Worm (Caenorhabditis elegans) whole organism, early embryonic: ENCODE measurements around the gene egg-3.
"Not testable (repeated sequence)": the region's sequence is repeated elsewhere in the genome, so short reads cannot be mapped to it uniquely, and the experiment has no call there.

Source experiments
- B0310.2 ChIP-seq: sonication (generic microtip); optimal IDR thresholded peaks from 2 replicates; lab custom pipeline; 2016; ENCODE audit warnings: mild to moderate bottlenecking, missing genetic modification characterization, missing compliant biosample characterization
- F13C5.2 ChIP-seq: sonication (generic microtip); optimal IDR thresholded peaks from 2 replicates; lab custom pipeline; 2017; ENCODE audit warnings: mild to moderate bottlenecking, missing genetic modification characterization, inconsistent platforms, missing compliant biosample characterization
- aly-1 ChIP-seq: sonication (generic microtip); optimal IDR thresholded peaks from 2 replicates; lab custom pipeline; 2016; ENCODE audit warnings: missing genetic modification characterization, missing compliant biosample characterization
- ama-1 ChIP-seq: fragments of 150-350 bp; optimal IDR thresholded peaks from 2 replicates; lab custom pipeline; 2014
- ceh-13 ChIP-seq: fragments of 200-800 bp; sonication (Bioruptor generic); optimal IDR thresholded peaks from 2 replicates; lab custom pipeline; 2018; ENCODE audit warnings: mild to moderate bottlenecking, missing genetic modification characterization, missing compliant biosample characterization
- ceh-36 ChIP-seq: sonication (generic microtip); optimal IDR thresholded peaks from 2 replicates; lab custom pipeline; 2016; ENCODE audit warnings: missing genetic modification characterization, inconsistent platforms, missing compliant biosample characterization
- ets-7 ChIP-seq: sonication (generic microtip); optimal IDR thresholded peaks from 2 replicates; lab custom pipeline; 2016; ENCODE audit warnings: missing genotype, missing genetic modification characterization, missing compliant biosample characterization
- flt-1 ChIP-seq: fragments of 200-800 bp; sonication (Bioruptor generic); IDR thresholded peaks from 2 replicates; pipeline ENCODE4 v1.3.6; 2022; ENCODE audit warnings: missing genetic modification characterization, missing compliant biosample characterization
- hmbx-1 ChIP-seq: sonication (generic microtip); optimal IDR thresholded peaks from 2 replicates; lab custom pipeline; 2016; ENCODE audit warnings: mild to moderate bottlenecking, missing genetic modification characterization, missing compliant biosample characterization
- hmg-4 ChIP-seq: fragments of 200-800 bp; sonication (Bioruptor generic); optimal IDR thresholded peaks from 2 replicates; lab custom pipeline; 2018; ENCODE audit warnings: mild to moderate bottlenecking, missing genetic modification characterization, missing compliant biosample characterization
- hnd-1 ChIP-seq: sonication (generic microtip); optimal IDR thresholded peaks from 2 replicates; lab custom pipeline; 2016; ENCODE audit warnings: missing genetic modification characterization, missing compliant biosample characterization
- pes-1 ChIP-seq: fragments of 200-800 bp; sonication (Bioruptor generic); IDR thresholded peaks from 2 replicates; pipeline ENCODE4 v1.3.6; 2022; ENCODE audit warnings: missing genetic modification reagents, missing genetic modification characterization, missing compliant biosample characterization
- scrt-1 ChIP-seq: fragments of 200-800 bp; sonication (Bioruptor generic); IDR thresholded peaks from 2 replicates; pipeline ENCODE4 v1.3.6; 2022; ENCODE audit warnings: missing genetic modification characterization, missing compliant biosample characterization
- sea-1 ChIP-seq: fragments of 200-800 bp; sonication (Bioruptor generic); conservative IDR thresholded peaks from 2 replicates; pipeline ENCODE4 v1.3.6; 2022; ENCODE audit warnings: missing genetic modification characterization, missing compliant biosample characterization
- tbx-11 ChIP-seq: fragments of 200-800 bp; sonication (Bioruptor generic); IDR thresholded peaks from 2 replicates; pipeline ENCODE4 v1.3.6; 2022; ENCODE audit warnings: missing genetic modification characterization, missing compliant biosample characterization
- tbx-37 ChIP-seq: fragments of 200-800 bp; sonication (Bioruptor generic); conservative IDR thresholded peaks from 2 replicates; pipeline ENCODE4 v1.3.6; 2022; ENCODE audit warnings: missing genetic modification reagents, missing genetic modification characterization, missing compliant biosample characterization
- tra-4 ChIP-seq: sonication (generic microtip); optimal IDR thresholded peaks from 2 replicates; lab custom pipeline; 2017; ENCODE audit warnings: missing genetic modification characterization, missing compliant biosample characterization

egg-3 gene

ce11 chrII:10922874-10923273, 38.6 kb upstream of the egg-3 start, which contains the start of gene Y19D2B.1:
Gene Y19D2B.1 (minus strand): TSS chrII:10922974.
- not testable (repeated sequence) for TF ChIP-seq hmbx-1 (tag; lab: Kevin White, UChicago); tra-4; hnd-1 (tag; lab: Kevin White, UChicago)

ce11 chrII:10918293-10918756, 34.1 kb upstream of the egg-3 start, which contains the start of gene tba-4:
Gene tba-4 (plus strand): TSS chrII:10918706.
- TF ChIP-seq ets-7 (tag; lab: Kevin White, UChicago) (no peak), sea-1 (GFP tag; lab: Robert Waterston, UW) (no peak), scrt-1 (GFP tag; lab: Robert Waterston, UW) (no peak), B0310.2 (no peak), ceh-36 (tag; lab: Kevin White, UChicago) (no peak), ama-1 (lab: Kevin White, UChicago) (no peak), tbx-11 (GFP tag; lab: Robert Waterston, UW) (no peak), tbx-37 (no peak), ceh-13 (no peak), tra-4 (no peak)

- TF ChIP-seq pes-1 (GFP tag; lab: Robert Waterston, UW) = no peak
- no peak for TF ChIP-seq hnd-1 (tag; lab: Kevin White, UChicago)
- TF ChIP-seq aly-1 (tag; lab: Kevin White, UChicago) = no peak
- TF ChIP-seq hmbx-1 (tag; lab: Kevin White, UChicago) = no peak
- no peak for TF ChIP-seq hmg-4 (GFP tag; lab: Kevin White, UChicago)
- TF ChIP-seq ceh-36 (tag; lab: Kevin White, UChicago) = no peak
- no peak for TF ChIP-seq tra-4
- TF ChIP-seq tbx-11 (GFP tag; lab: Robert Waterston, UW) = no peak
- no peak for TF ChIP-seq B0310.2
- TF ChIP-seq tbx-37 = no peak
- no peak for TF ChIP-seq ama-1 (lab: Kevin White, UChicago)
Observed at ce11 chrII:10917174-10917573, 32.9 kb upstream of the egg-3 start, which contains the start of gene F44F4.10. Gene F44F4.10 (minus strand): TSS chrII:10917274.

- TF ChIP-seq ceh-36 (tag; lab: Kevin White, UChicago) = no peak
- no peak for TF ChIP-seq tbx-37
- TF ChIP-seq sea-1 (GFP tag; lab: Robert Waterston, UW) = no peak
- TF ChIP-seq ceh-13 = no peak
- TF ChIP-seq hnd-1 (tag; lab: Kevin White, UChicago) = no peak
- no peak for TF ChIP-seq aly-1 (tag; lab: Kevin White, UChicago)
- no peak for TF ChIP-seq B0310.2
- no peak for TF ChIP-seq F13C5.2 (tag; lab: Kevin White, UChicago)
- no peak for TF ChIP-seq scrt-1 (GFP tag; lab: Robert Waterston, UW)
- no peak for TF ChIP-seq ama-1 (lab: Kevin White, UChicago)
- no peak for TF ChIP-seq pes-1 (GFP tag; lab: Robert Waterston, UW)
- no peak for TF ChIP-seq tra-4
- TF ChIP-seq flt-1 = no peak
- TF ChIP-seq hmbx-1 (tag; lab: Kevin White, UChicago) = no peak
- TF ChIP-seq tbx-11 (GFP tag; lab: Robert Waterston, UW) = no peak
- no peak for TF ChIP-seq ets-7 (tag; lab: Kevin White, UChicago)
- no peak for TF ChIP-seq hmg-4 (GFP tag; lab: Kevin White, UChicago)
Observed at ce11 chrII:10915732-10916131, 31.5 kb upstream of the egg-3 start, which contains the start of gene F44F4.9. Gene F44F4.9 (minus strand): TSS chrII:10915832.

ce11 chrII:10914366-10914765, 30.1 kb upstream of the egg-3 start, which contains the start of gene F44F4.15:
Gene F44F4.15 (plus strand): TSS chrII:10914666.
- no peak for TF ChIP-seq ets-7 (tag; lab: Kevin White, UChicago)
- TF ChIP-seq hmg-4 (GFP tag; lab: Kevin White, UChicago) = no peak
- TF ChIP-seq hnd-1 (tag; lab: Kevin White, UChicago) = no peak
- TF ChIP-seq sea-1 (GFP tag; lab: Robert Waterston, UW) = no peak
- TF ChIP-seq aly-1 (tag; lab: Kevin White, UChicago) = no peak
- TF ChIP-seq flt-1 = no peak

- TF ChIP-seq hmbx-1 (tag; lab: Kevin White, UChicago) = no peak
- no peak for TF ChIP-seq ets-7 (tag; lab: Kevin White, UChicago)
- TF ChIP-seq tbx-11 (GFP tag; lab: Robert Waterston, UW) = no peak
- TF ChIP-seq F13C5.2 (tag; lab: Kevin White, UChicago) = no peak
- no peak for TF ChIP-seq ama-1 (lab: Kevin White, UChicago)
- TF ChIP-seq hmg-4 (GFP tag; lab: Kevin White, UChicago) = no peak
- TF ChIP-seq ceh-13 = no peak
- no peak for TF ChIP-seq tbx-37
- TF ChIP-seq hnd-1 (tag; lab: Kevin White, UChicago) = no peak
Observed at ce11 chrII:10912995-10913394, 28.8 kb upstream of the egg-3 start.

ce11 chrII:10910219-10910618, 26.0 kb upstream of the egg-3 start, which contains the start of gene sra-11:
Gene sra-11 (minus strand): TSS chrII:10910319.
- TF ChIP-seq scrt-1 (GFP tag; lab: Robert Waterston, UW) = no peak
- no peak for TF ChIP-seq hnd-1 (tag; lab: Kevin White, UChicago)
- TF ChIP-seq tbx-11 (GFP tag; lab: Robert Waterston, UW) = no peak
- TF ChIP-seq hmg-4 (GFP tag; lab: Kevin White, UChicago) = no peak
- no peak for TF ChIP-seq F13C5.2 (tag; lab: Kevin White, UChicago)
- no peak for TF ChIP-seq ama-1 (lab: Kevin White, UChicago)
- no peak for TF ChIP-seq flt-1
- no peak for TF ChIP-seq tbx-37

- not testable (repeated sequence) for TF ChIP-seq B0310.2; hmbx-1 (tag; lab: Kevin White, UChicago); tbx-11 (GFP tag; lab: Robert Waterston, UW)
Observed at ce11 chrII:10904379-10904778, 20.1 kb upstream of the egg-3 start, which contains the start of gene sra-12. Gene sra-12 (minus strand): TSS chrII:10904479.
